Worm (Caenorhabditis elegans) whole organism, L1 larva: Measurements from ENCODE around the gene him-4.

Experiments used
- C34B4.2 ChIP-seq: sonication (generic microtip); optimal IDR thresholded peaks from 2 replicates; lab custom pipeline; 2017; ENCODE audit warnings: mild to moderate bottlenecking, missing genetic modification characterization, missing compliant biosample characterization
- F16B12.6 ChIP-seq: fragments of 150-350 bp; optimal IDR thresholded peaks from 2 replicates; lab custom pipeline; 2014; ENCODE audit warnings: missing biosample characterization, missing genetic modification characterization
- aha-1 ChIP-seq: fragments of 150-350 bp; optimal IDR thresholded peaks from 2 replicates; lab custom pipeline; 2014; ENCODE audit warnings: missing biosample characterization, missing genetic modification characterization
- alr-1 ChIP-seq: fragments of 200-800 bp; sonication (Bioruptor generic); optimal IDR thresholded peaks from 2 replicates; lab custom pipeline; 2018; ENCODE audit warnings: borderline replicate concordance, mild to moderate bottlenecking, missing genetic modification characterization, missing compliant biosample characterization
- ama-1 ChIP-seq: fragments of 150-350 bp; optimal IDR thresholded peaks from 2 replicates; lab custom pipeline; 2014
- blmp-1 ChIP-seq: fragments of 150-350 bp; optimal IDR thresholded peaks from 2 replicates; lab custom pipeline; 2014; ENCODE audit warnings: missing biosample characterization, missing genetic modification characterization
- ceh-63 ChIP-seq: fragments of 200-800 bp; sonication (Bioruptor generic); optimal IDR thresholded peaks from 2 replicates; lab custom pipeline; 2018; ENCODE audit warnings: mild to moderate bottlenecking, missing genetic modification characterization, missing compliant biosample characterization
- ceh-8 ChIP-seq: fragments of 200-800 bp; sonication (Bioruptor generic); optimal IDR thresholded peaks from 2 replicates; lab custom pipeline; 2018; ENCODE audit warnings: mild to moderate bottlenecking, missing genetic modification characterization, moderate library complexity, missing compliant biosample characterization
- ceh-88 ChIP-seq: fragments of 200-800 bp; sonication (Bioruptor generic); IDR thresholded peaks from 2 replicates; pipeline ENCODE4 v1.3.6; 2022; ENCODE audit warnings: missing genetic modification characterization, missing compliant biosample characterization
- ceh-90 ChIP-seq: sonication (generic microtip); optimal IDR thresholded peaks from 2 replicates; lab custom pipeline; 2016; ENCODE audit warnings: missing genetic modification characterization, missing compliant biosample characterization
- ces-1 ChIP-seq: fragments of 150-350 bp; optimal IDR thresholded peaks from 2 replicates; lab custom pipeline; 2014; ENCODE audit warnings: missing biosample characterization, missing genetic modification reagents, missing genetic modification characterization
- dpl-1 ChIP-seq, 3 experiments: fragments of 150-350 bp in 2 of 3; sonication (generic microtip) in 1 of 3; optimal IDR thresholded peaks; 2 replicates each; lab custom pipeline; 2014 to 2017; ENCODE audit warnings: missing biosample characterization in 3 of 3, missing genetic modification characterization in 3 of 3, missing genetic modification reagents in 3 of 3
- efl-1 ChIP-seq, 4 experiments: fragments of 150-350 bp; optimal IDR thresholded peaks in 3 of 4; peaks in 1 of 4; 1 replicate in 1 of 4; 2 replicates in 3 of 4; lab custom pipeline; 2014; ENCODE audit warnings: missing biosample characterization in 2 of 4, missing genetic modification characterization in 2 of 4, missing genetic modification reagents in 2 of 4
- egl-13 ChIP-seq: sonication (generic microtip); optimal IDR thresholded peaks from 2 replicates; lab custom pipeline; 2016; ENCODE audit warnings: missing genotype, missing genetic modification reagents, missing genetic modification characterization, missing compliant biosample characterization
- egl-27 ChIP-seq, 2 experiments: fragments of 150-350 bp in 1 of 2; sonication (generic microtip); optimal IDR thresholded peaks; 3 replicates each; lab custom pipeline; 2017 to 2018; ENCODE audit warnings: missing biosample characterization in 2 of 2, missing genetic modification characterization in 2 of 2, missing genetic modification reagents in 2 of 2
- elt-2 ChIP-seq: sonication (generic microtip); optimal IDR thresholded peaks from 2 replicates; lab custom pipeline; 2016; ENCODE audit warnings: missing genetic modification characterization, mild to moderate bottlenecking, inconsistent platforms, missing compliant biosample characterization, missing genetic modification reagents
- elt-3 ChIP-seq, 6 experiments: fragments of 150-350 bp in 1 of 6; sonication (generic microtip); optimal IDR thresholded peaks; 2 replicates each; lab custom pipeline; 2017 to 2018; ENCODE audit warnings: missing biosample characterization in 6 of 6, missing genetic modification characterization in 6 of 6, inconsistent platforms in 1 of 6
- ets-5 ChIP-seq: fragments of 200-800 bp; sonication (Bioruptor generic); IDR thresholded peaks from 2 replicates; pipeline ENCODE4 v1.3.6; 2022; ENCODE audit warnings: missing genetic modification characterization, missing compliant biosample characterization
- fkh-8 ChIP-seq: sonication (generic microtip); optimal IDR thresholded peaks from 2 replicates; lab custom pipeline; 2016; ENCODE audit warnings: mild to moderate bottlenecking, missing genetic modification characterization, missing compliant biosample characterization
- fos-1 ChIP-seq: fragments of 150-350 bp; optimal IDR thresholded peaks from 2 replicates; lab custom pipeline; 2014; ENCODE audit warnings: missing biosample characterization, missing genetic modification characterization
- grh-1 ChIP-seq: fragments of 200-800 bp; sonication (Bioruptor generic); IDR thresholded peaks from 2 replicates; pipeline ENCODE4 v1.3.6; 2022; ENCODE audit warnings: missing genetic modification reagents, missing genetic modification characterization, missing compliant biosample characterization
- hlh-17 ChIP-seq: fragments of 200-800 bp; sonication (Bioruptor generic); optimal IDR thresholded peaks from 2 replicates; lab custom pipeline; 2018; ENCODE audit warnings: missing genetic modification characterization, mild to moderate bottlenecking, missing compliant biosample characterization, moderate library complexity, borderline replicate concordance
- irx-1 ChIP-seq: sonication (generic microtip); optimal IDR thresholded peaks from 2 replicates; lab custom pipeline; 2016; ENCODE audit warnings: missing genetic modification characterization, missing compliant biosample characterization
- lin-13 ChIP-seq: fragments of 150-350 bp; optimal IDR thresholded peaks from 2 replicates; lab custom pipeline; 2014; ENCODE audit warnings: missing biosample characterization, missing genetic modification reagents, missing genetic modification characterization
- lin-35 ChIP-seq, 2 experiments: fragments of 150-350 bp; optimal IDR thresholded peaks; 2 replicates each; lab custom pipeline; 2014; ENCODE audit warnings: missing biosample characterization in 2 of 2, missing genetic modification characterization in 2 of 2, missing genetic modification reagents in 2 of 2
- lsy-2 ChIP-seq, 2 experiments: fragments of 150-350 bp; optimal IDR thresholded peaks; 2 replicates each; lab custom pipeline; 2014; ENCODE audit warnings: missing biosample characterization in 2 of 2, missing genetic modification characterization in 2 of 2
- mab-9 ChIP-seq: fragments of 200-800 bp; sonication (Bioruptor generic); IDR thresholded peaks from 2 replicates; pipeline ENCODE4 v1.3.6; 2022; ENCODE audit warnings: missing genetic modification reagents, missing genetic modification characterization, missing compliant biosample characterization
- mep-1 ChIP-seq: fragments of 150-350 bp; optimal IDR thresholded peaks from 2 replicates; lab custom pipeline; 2014; ENCODE audit warnings: missing biosample characterization, missing genetic modification characterization
- nhr-11 ChIP-seq: fragments of 150-350 bp; optimal IDR thresholded peaks from 2 replicates; lab custom pipeline; 2014; ENCODE audit warnings: missing biosample characterization, missing genetic modification characterization
- nhr-12 ChIP-seq: sonication (generic microtip); optimal IDR thresholded peaks from 2 replicates; lab custom pipeline; 2017; ENCODE audit warnings: missing biosample characterization, missing genetic modification characterization
- nhr-20 ChIP-seq: sonication (generic microtip); optimal IDR thresholded peaks from 2 replicates; lab custom pipeline; 2016; ENCODE audit warnings: mild to moderate bottlenecking, missing genetic modification characterization, missing compliant biosample characterization
- nhr-237 ChIP-seq: fragments of 150-350 bp; optimal IDR thresholded peaks from 2 replicates; lab custom pipeline; 2014; ENCODE audit warnings: missing biosample characterization, missing genetic modification characterization
- nhr-28 ChIP-seq: fragments of 150-350 bp; optimal IDR thresholded peaks from 2 replicates; lab custom pipeline; 2014; ENCODE audit warnings: missing biosample characterization, missing genetic modification characterization
- nhr-47 ChIP-seq: sonication (generic microtip); optimal IDR thresholded peaks from 2 replicates; lab custom pipeline; 2016; ENCODE audit warnings: mild to moderate bottlenecking, missing genetic modification characterization, moderate library complexity, missing compliant biosample characterization
- nhr-76 ChIP-seq: sonication (generic microtip); optimal IDR thresholded peaks from 2 replicates; lab custom pipeline; 2017; ENCODE audit warnings: missing biosample characterization, missing genetic modification characterization
- nhr-77 ChIP-seq: fragments of 150-350 bp; optimal IDR thresholded peaks from 2 replicates; lab custom pipeline; 2014; ENCODE audit warnings: missing biosample characterization, missing genetic modification characterization
- nhr-90 ChIP-seq: sonication (generic microtip); optimal IDR thresholded peaks from 2 replicates; lab custom pipeline; 2016; ENCODE audit warnings: mild to moderate bottlenecking, missing genetic modification characterization, missing compliant biosample characterization; ENCODE audit not compliant: poor library complexity
- pag-3 ChIP-seq: sonication (generic microtip); optimal IDR thresholded peaks from 2 replicates; lab custom pipeline; 2017; ENCODE audit warnings: missing genetic modification characterization, mild to moderate bottlenecking, missing compliant biosample characterization, antibody characterized with exemption, borderline replicate concordance; ENCODE audit not compliant: insufficient read depth
- snpc-4 ChIP-seq: fragments of 150-350 bp; optimal IDR thresholded peaks from 2 replicates; lab custom pipeline; 2014; ENCODE audit warnings: missing biosample characterization, missing genetic modification characterization
- sptf-1 ChIP-seq: fragments of 150-350 bp; optimal IDR thresholded peaks from 2 replicates; lab custom pipeline; 2014; ENCODE audit warnings: missing biosample characterization, missing genetic modification characterization
- sup-37 ChIP-seq: fragments of 200-800 bp; sonication (Bioruptor generic); optimal IDR thresholded peaks from 2 replicates; lab custom pipeline; 2018; ENCODE audit warnings: mild to moderate bottlenecking, missing genetic modification characterization, missing compliant biosample characterization
- unc-62 ChIP-seq: fragments of 150-350 bp; optimal IDR thresholded peaks from 2 replicates; lab custom pipeline; 2014; ENCODE audit warnings: missing biosample characterization, missing genetic modification reagents, missing genetic modification characterization
- unc-86 ChIP-seq: sonication (generic microtip); optimal IDR thresholded peaks from 2 replicates; lab custom pipeline; 2016; ENCODE audit warnings: missing genetic modification characterization, missing compliant biosample characterization
- vab-15 ChIP-seq: sonication (generic microtip); optimal IDR thresholded peaks from 2 replicates; lab custom pipeline; 2017; ENCODE audit warnings: missing genotype, mild to moderate bottlenecking, missing genetic modification characterization, missing compliant biosample characterization
- xbp-1 ChIP-seq: sonication (generic microtip); optimal IDR thresholded peaks from 2 replicates; lab custom pipeline; 2016; ENCODE audit warnings: missing genetic modification characterization, missing compliant biosample characterization
- zag-1 ChIP-seq: fragments of 150-350 bp; optimal IDR thresholded peaks from 2 replicates; lab custom pipeline; 2014; ENCODE audit warnings: missing biosample characterization, missing genetic modification characterization
- zip-4 ChIP-seq: fragments of 200-800 bp; sonication (Bioruptor generic); optimal IDR thresholded peaks from 2 replicates; lab custom pipeline; 2018; ENCODE audit warnings: mild to moderate bottlenecking, missing genetic modification characterization, moderate library complexity, missing compliant biosample characterization
- ztf-11 ChIP-seq, 2 experiments: sonication (generic microtip); optimal IDR thresholded peaks; 2 replicates each; lab custom pipeline; 2016 to 2017; ENCODE audit warnings: missing genetic modification characterization in 2 of 2, missing biosample characterization in 1 of 2, missing compliant biosample characterization in 1 of 2
- ztf-4 ChIP-seq: fragments of 150-350 bp; optimal IDR thresholded peaks from 2 replicates; lab custom pipeline; 2014; ENCODE audit warnings: missing biosample characterization, missing genetic modification characterization

him-4 gene

ce11 chrX:9763903-9764302 lies 46.5 kb downstream of the him-4 start:
- TF ChIP-seq sptf-1 (tag; lab: Kevin White, UChicago) = no peak
- no peak for TF ChIP-seq ztf-11 (tag; optimal IDR thresholded peaks at IDR 0.05; lab: Kevin White, UChicago)
- no peak for TF ChIP-seq alr-1
- TF ChIP-seq nhr-90 = no peak
- TF ChIP-seq elt-3 (tag; optimal IDR thresholded peaks at IDR 0.05; lab: Kevin White, UChicago) = peak in 1 of 6 experiments; percentile 9
- TF ChIP-seq blmp-1 = peak; percentile 63
- no peak for TF ChIP-seq C34B4.2

DNA sequence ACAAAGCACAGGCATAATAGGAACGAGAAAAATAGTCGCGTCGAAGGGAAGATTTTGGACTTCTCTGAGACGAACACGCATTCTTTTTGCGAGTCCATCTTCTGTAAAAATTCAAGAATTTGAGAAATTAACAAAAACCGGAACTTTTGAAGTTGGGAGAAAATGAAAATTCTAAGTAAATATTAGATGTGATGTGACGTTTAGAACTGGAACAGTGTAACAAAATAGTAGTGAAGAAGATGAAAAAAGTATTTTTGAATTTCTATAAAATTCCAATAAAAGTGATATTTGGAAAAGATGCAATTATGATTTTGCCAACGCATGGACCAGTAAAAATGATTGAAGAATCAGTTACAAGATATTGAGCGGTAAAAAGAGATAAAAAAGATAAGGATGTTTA lies 47.5 kb downstream of the him-4 start, which contains the start of gene slc-17.9:
slc-17.9 (minus strand) TSS at position 101 of the 400 bp plus-strand sequence.
- TF ChIP-seq nhr-11 (tag; lab: Kevin White, UChicago) = no peak
- TF ChIP-seq unc-62 (GFP tag; lab: Kevin White, UChicago) = no peak
- no peak for TF ChIP-seq zag-1 (tag; lab: Kevin White, UChicago)

ce11 chrX:9774323-9774722 lies 57.0 kb downstream of the him-4 start, which contains the start of gene T09B9.4:
Gene T09B9.4, minus strand, starts transcription at chrX:9774352.
- TF ChIP-seq lin-13 (GFP tag; lab: Kevin White, UChicago) (peak; percentile 10), ceh-8 (no peak), mab-9 (GFP tag; lab: Robert Waterston, UW) (no peak), egl-27 (tag; optimal IDR thresholded peaks at IDR 0.05; lab: Kevin White, UChicago) (no peak), nhr-237 (no peak), nhr-47 (tag; lab: Kevin White, UChicago) (no peak), irx-1 (tag; lab: Kevin White, UChicago) (no peak), fos-1 (tag; lab: Kevin White, UChicago) (no peak), F16B12.6 (tag; lab: Kevin White, UChicago) (no peak), mep-1 (peak; percentile 35), nhr-12 (tag; lab: Kevin White, UChicago) (no peak), ama-1 (lab: Kevin White, UChicago) (no peak), ceh-88 (GFP tag; lab: Robert Waterston, UW) (no peak), zag-1 (tag; lab: Kevin White, UChicago) (no peak), unc-86 (tag; lab: Kevin White, UChicago) (no peak), zip-4 (no peak), ztf-4 (tag; lab: Kevin White, UChicago) (no peak), nhr-77 (tag; lab: Kevin White, UChicago) (no peak), lin-35 (GFP tag; optimal IDR thresholded peaks at IDR 0.05; lab: Kevin White, UChicago) (no peak), ets-5 (GFP tag; lab: Robert Waterston, UW) (no peak), sptf-1 (tag; lab: Kevin White, UChicago) (no peak), unc-62 (GFP tag; lab: Kevin White, UChicago) (no peak), sup-37 (GFP tag; lab: Kevin White, UChicago) (no peak), lsy-2 (tag; optimal IDR thresholded peaks at IDR 0.05; lab: Kevin White, UChicago) (no peak), ceh-90 (no peak), nhr-90 (no peak), aha-1 (tag; lab: Kevin White, UChicago) (no peak), elt-2 (tag; lab: Kevin White, UChicago) (no peak), efl-1 (optimal IDR thresholded peaks at IDR 0.05; lab: Kevin White, UChicago) (peak in 1 of 2 experiments; percentile 8), efl-1 (GFP tag; optimal IDR thresholded peaks at IDR 0.05 in 1 of 2; lab: Kevin White, UChicago) (peak; percentile 36 to 42), nhr-76 (tag; lab: Kevin White, UChicago) (no peak), vab-15 (no peak), snpc-4 (tag; lab: Kevin White, UChicago) (no peak), ceh-63 (GFP tag; lab: Kevin White, UChicago) (no peak), xbp-1 (tag; lab: Kevin White, UChicago) (peak; percentile 29), hlh-17 (GFP tag; lab: Kevin White, UChicago) (no peak), dpl-1 (GFP tag; optimal IDR thresholded peaks at IDR 0.05; lab: Kevin White, UChicago) (peak in 1 of 3 experiments; percentile 18), ces-1 (no peak), nhr-28 (tag; lab: Kevin White, UChicago) (no peak), egl-13 (tag; lab: Kevin White, UChicago) (no peak), fkh-8 (tag; lab: Kevin White, UChicago) (no peak), grh-1 (GFP tag; lab: Robert Waterston, UW) (no peak), pag-3 (no peak), nhr-20 (tag; lab: Kevin White, UChicago) (no peak)
